Fruit fly (Drosophila melanogaster) S2 (cell line): Measurements from ENCODE around the gene Axs.

ENCODE experiments used
- CG8478 ChIP-seq: fragments of >200 bp; optimal IDR thresholded peaks from 2 replicates; lab custom pipeline; 2018
- CTCF ChIP-seq, 2 experiments: fragments of >200 bp; optimal IDR thresholded peaks; 2 replicates each; lab custom pipeline; 2018

DNA sequence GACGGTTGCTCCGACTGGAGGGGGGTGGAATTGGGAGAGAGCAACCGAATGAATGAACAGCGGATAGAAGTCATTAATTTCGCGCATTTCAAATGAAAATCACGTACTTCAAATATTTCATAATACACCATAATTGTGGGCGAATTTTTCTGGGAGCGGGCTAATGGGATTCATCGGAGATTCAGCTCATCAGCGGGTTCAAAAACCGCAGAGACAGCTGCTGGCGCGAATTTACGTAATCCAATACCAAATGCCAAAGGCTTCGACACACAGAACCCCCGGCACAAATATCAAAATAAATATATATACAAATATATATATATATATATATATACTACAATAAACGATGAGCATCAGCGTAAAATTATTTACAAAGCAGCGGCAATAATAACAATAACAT, 33.0 kb upstream of the Axs start:
- TF ChIP-seq CG8478 (lab: Kevin White, UChicago): no peak
- TF ChIP-seq CTCF (optimal IDR thresholded peaks at IDR 0.05; lab: Kevin White, UChicago): no peak
